Fruit fly (Drosophila melanogaster): Measurements from ENCODE around the gene SrpRalpha.
"Not testable (repeated sequence)": the region's sequence is repeated elsewhere in the genome, so short reads cannot be mapped to it uniquely, and the experiment has no call there.

SrpRalpha gene

DNA sequence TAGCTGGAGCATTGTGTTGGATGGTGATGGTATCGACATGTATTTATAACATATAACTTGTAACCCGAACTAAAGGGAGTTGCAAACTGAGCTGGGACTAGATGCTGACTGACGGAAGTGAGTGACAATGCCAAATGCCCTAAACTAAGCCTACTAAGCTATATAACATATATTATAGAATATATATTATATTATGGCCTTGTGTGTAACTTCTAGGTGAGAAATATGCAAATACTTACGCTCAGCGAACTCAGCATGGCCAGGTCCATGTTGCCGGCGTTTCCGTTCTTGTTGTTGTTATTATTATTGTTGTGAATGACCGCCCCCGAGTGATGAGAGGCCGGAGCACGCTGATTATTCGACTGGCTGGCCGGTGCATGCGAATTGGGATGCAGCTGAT lies 3.4 kb upstream of the SrpRalpha start, which contains the start of gene CG44385:
Gene CG44385 (minus strand): TSS at position 101 of the 400 bp plus-strand sequence.
- TF ChIP-seq pan (optimal IDR thresholded peaks at IDR 0.05), result no peak
- TF ChIP-seq Dll (optimal IDR thresholded peaks at IDR 0.05), result no peak
- no peak for TF ChIP-seq usp (GFP tag; optimal IDR thresholded peaks at IDR 0.05)
- TF ChIP-seq CG8478 (optimal IDR thresholded peaks at IDR 0.05), result no peak
- no peak for TF ChIP-seq EcR (GFP tag; optimal IDR thresholded peaks at IDR 0.05)
- TF ChIP-seq psq (optimal IDR thresholded peaks at IDR 0.05), result no peak

dm6 chrX:11124749-11125508 lies 4.0 kb downstream of the SrpRalpha start, which contains the start of gene Rpt3:
TSS of gene Rpt3 (plus strand) at chrX:11125101.
- no peak for TF ChIP-seq usp (GFP tag; optimal IDR thresholded peaks at IDR 0.05)
- TF ChIP-seq Dll (optimal IDR thresholded peaks at IDR 0.05), result no peak
- no peak for TF ChIP-seq CG8478 (optimal IDR thresholded peaks at IDR 0.05)
- no peak for TF ChIP-seq psq (optimal IDR thresholded peaks at IDR 0.05)
- no peak for TF ChIP-seq EcR (GFP tag; optimal IDR thresholded peaks at IDR 0.05)
- TF ChIP-seq pan (optimal IDR thresholded peaks at IDR 0.05), result no peak

DNA sequence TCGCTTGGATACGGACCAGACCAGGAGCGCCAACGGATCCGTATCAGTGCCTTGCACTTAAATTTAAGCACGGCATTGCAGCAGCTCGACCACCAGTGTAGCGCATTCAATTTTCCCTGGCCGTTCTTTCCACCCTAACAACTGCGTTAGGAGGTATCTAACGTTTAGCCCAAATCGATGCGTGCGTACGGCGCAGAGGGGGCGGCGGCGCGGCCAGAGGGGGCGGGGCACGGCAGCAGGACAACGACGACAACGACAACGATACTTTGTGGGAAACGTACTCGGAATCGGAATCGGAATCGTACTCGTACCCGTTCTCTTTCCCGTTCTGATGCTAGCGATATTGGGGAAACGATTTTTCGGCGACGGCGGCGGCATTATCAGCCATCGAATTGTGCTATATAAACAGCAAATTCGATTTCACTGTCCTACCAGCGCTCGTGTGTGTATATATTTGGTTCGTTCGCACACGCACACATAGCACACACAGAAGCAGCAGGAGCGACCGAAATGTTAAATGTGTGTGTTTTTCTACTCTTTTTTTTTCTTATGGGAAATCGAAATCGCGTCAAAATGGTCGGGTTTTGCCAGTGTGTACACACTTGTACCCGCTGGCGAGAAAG lies 4.7 kb downstream of the SrpRalpha start, which contains the start of gene CG11122:
Gene CG11122 (minus strand): TSS at position 601 of the 623 bp plus-strand sequence.
- TF ChIP-seq usp (GFP tag; optimal IDR thresholded peaks at IDR 0.05), result no peak
- no peak for TF ChIP-seq CG8478 (optimal IDR thresholded peaks at IDR 0.05)
- TF ChIP-seq EcR (GFP tag; optimal IDR thresholded peaks at IDR 0.05), result no peak
- no peak for TF ChIP-seq pan (optimal IDR thresholded peaks at IDR 0.05)
- no peak for TF ChIP-seq psq (optimal IDR thresholded peaks at IDR 0.05)

DNA sequence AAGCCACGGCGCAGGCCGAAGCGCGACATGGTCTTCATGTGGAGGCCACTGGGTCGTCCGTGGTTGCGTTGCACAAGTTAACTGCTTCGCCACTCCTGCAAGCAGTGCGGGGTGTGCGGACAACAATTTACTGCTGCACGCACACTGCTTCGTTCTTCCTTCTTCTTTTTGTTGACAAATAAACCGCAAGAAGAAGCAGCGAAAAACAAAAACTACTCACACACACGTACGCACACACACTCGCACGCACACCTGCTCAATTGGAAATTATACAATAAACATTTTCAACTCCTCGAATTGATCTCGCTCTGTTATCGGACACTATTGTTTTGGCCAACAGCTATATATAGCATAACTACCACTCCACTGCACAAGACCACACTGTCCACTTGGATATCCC lies 5.3 kb downstream of the SrpRalpha start:
- no peak for TF ChIP-seq psq (optimal IDR thresholded peaks at IDR 0.05)
- TF ChIP-seq EcR (GFP tag; optimal IDR thresholded peaks at IDR 0.05), result no peak
- no peak for TF ChIP-seq usp (GFP tag; optimal IDR thresholded peaks at IDR 0.05)
- no peak for TF ChIP-seq CG8478 (optimal IDR thresholded peaks at IDR 0.05)
- TF ChIP-seq Dll (optimal IDR thresholded peaks at IDR 0.05), result no peak
- no peak for TF ChIP-seq pan (optimal IDR thresholded peaks at IDR 0.05)

DNA sequence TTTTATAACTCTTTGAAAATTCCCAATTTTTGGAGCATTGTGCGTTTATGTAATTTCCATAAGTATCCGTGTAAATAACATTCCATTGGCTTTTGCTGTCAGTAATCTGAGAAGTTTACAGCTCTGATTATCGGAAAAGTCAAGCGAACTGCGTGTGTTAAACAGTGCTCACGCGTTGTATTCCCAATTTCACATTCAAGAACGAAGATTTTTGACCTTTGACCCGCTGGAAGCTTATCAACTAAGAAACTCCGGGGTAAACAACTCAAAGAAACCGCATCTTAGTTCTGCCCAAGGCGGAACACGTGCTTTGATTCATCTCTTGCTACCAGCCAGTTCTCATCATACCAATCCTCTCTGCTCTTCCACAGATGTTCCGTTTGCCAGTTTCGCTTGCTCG lies 19.2 kb downstream of the SrpRalpha start:
- TF ChIP-seq usp (GFP tag; optimal IDR thresholded peaks at IDR 0.05) (no peak), psq (optimal IDR thresholded peaks at IDR 0.05) (no peak), Dll (optimal IDR thresholded peaks at IDR 0.05) (no peak), EcR (GFP tag; optimal IDR thresholded peaks at IDR 0.05) (no peak), pan (optimal IDR thresholded peaks at IDR 0.05) (no peak), CG8478 (optimal IDR thresholded peaks at IDR 0.05) (no peak)

DNA sequence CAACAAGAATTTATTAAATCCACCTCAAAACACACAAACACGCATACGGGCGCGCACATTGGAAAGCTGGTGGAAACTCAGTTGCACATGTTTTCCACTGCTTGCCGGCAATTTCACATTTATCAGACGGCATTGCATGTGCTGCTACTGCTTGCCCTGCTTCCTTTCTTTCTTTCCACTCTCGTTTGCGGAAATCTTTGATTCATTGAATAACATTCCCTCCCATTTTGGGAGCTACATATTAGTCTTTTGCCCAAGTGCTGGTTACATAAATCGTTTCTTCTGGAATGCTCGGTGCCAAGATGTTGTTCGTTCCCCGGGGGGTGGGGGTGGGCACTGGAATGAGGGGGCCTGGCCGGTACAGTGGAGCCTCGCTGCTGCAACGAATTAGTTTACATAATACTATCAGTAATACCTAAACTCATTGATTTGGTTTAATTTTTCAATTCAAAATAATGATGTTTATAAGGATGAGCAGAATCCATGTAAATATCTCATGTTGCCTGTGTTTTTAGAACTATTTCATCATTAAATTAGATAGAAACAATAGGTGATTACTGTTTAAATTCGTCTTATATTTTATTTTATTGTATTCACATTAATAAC lies 19.9 kb downstream of the SrpRalpha start:
- TF ChIP-seq pan (optimal IDR thresholded peaks at IDR 0.05) (no peak), Dll (optimal IDR thresholded peaks at IDR 0.05) (no peak), EcR (GFP tag; optimal IDR thresholded peaks at IDR 0.05) (no peak), CG8478 (optimal IDR thresholded peaks at IDR 0.05) (no peak), usp (GFP tag; optimal IDR thresholded peaks at IDR 0.05) (no peak), psq (optimal IDR thresholded peaks at IDR 0.05) (no peak)

- TF ChIP-seq psq (optimal IDR thresholded peaks at IDR 0.05), result no peak
- no peak for TF ChIP-seq Dll (optimal IDR thresholded peaks at IDR 0.05)
- no peak for TF ChIP-seq EcR (GFP tag; optimal IDR thresholded peaks at IDR 0.05)
- no peak for TF ChIP-seq usp (GFP tag; optimal IDR thresholded peaks at IDR 0.05)
- no peak for TF ChIP-seq CG8478 (optimal IDR thresholded peaks at IDR 0.05)
- TF ChIP-seq pan (optimal IDR thresholded peaks at IDR 0.05), result no peak
Measured at dm6 chrX:11108148-11108844, 20.6 kb downstream of the SrpRalpha start, which contains the start of gene Hsp60A. TSS of gene Hsp60A (plus strand) at chrX:11108482.

- TF ChIP-seq CG8478 (optimal IDR thresholded peaks at IDR 0.05); Dll (optimal IDR thresholded peaks at IDR 0.05); EcR (GFP tag; optimal IDR thresholded peaks at IDR 0.05): not testable (repeated sequence)
Measured at dm6 chrX:11095973-11096372, 32.9 kb downstream of the SrpRalpha start, which contains the start of gene CG42249. TSS of gene CG42249 (plus strand) at chrX:11096273.

DNA sequence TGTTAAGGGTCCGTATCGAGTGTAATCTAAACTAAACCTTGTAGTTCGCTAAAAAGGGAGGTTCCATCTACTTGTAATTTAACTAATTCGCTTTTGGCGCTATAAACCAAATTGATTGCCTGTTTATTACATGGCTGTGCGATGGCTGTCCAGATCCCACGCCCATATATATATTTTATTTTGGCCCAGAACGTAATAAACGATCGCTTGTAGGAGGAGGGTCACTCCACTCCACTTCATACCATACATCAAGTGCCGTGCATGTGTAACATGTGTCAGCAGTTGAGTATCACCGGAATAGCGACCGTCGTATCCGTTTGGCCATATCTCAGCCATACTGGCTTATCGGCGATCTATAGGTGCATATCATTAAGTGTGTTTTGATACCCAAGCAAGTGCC lies 33.6 kb downstream of the SrpRalpha start:
- no peak for TF ChIP-seq CG8478 (optimal IDR thresholded peaks at IDR 0.05)
- TF ChIP-seq psq (optimal IDR thresholded peaks at IDR 0.05), result no peak
- TF ChIP-seq pan (optimal IDR thresholded peaks at IDR 0.05), result no peak
- no peak for TF ChIP-seq Dll (optimal IDR thresholded peaks at IDR 0.05)
- no peak for TF ChIP-seq usp (GFP tag; optimal IDR thresholded peaks at IDR 0.05)
- no peak for TF ChIP-seq EcR (GFP tag; optimal IDR thresholded peaks at IDR 0.05)

- no peak for TF ChIP-seq EcR (GFP tag; optimal IDR thresholded peaks at IDR 0.05)
Measured at dm6 chrX:11092201-11092600, 36.7 kb downstream of the SrpRalpha start, which contains the start of gene CG2061. TSS of gene CG2061 (plus strand) at chrX:11092492.

DNA sequence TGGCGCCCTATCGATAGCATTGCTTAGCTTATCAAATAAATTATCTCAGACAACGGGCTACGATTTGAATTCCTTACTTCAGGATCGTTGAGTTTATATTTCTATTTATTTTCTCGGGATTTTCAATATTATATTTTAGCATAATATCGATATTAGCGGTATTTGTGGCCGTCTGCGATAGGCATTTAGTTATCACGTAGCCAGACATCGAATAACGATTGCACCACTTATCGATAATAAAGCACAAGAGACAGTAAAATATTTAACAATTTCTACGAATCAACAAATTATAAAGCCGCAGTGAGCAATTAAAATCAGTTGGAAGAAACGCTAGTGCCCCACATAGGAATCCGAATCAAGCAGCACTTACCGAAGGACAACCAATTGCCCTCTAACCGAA lies 38.7 kb downstream of the SrpRalpha start, which contains the start of gene CG2076:
Gene CG2076 (plus strand): TSS at position 50 of the 400 bp plus-strand sequence.
- TF ChIP-seq Dll (optimal IDR thresholded peaks at IDR 0.05), result no peak
- TF ChIP-seq CG8478 (optimal IDR thresholded peaks at IDR 0.05), result no peak
- no peak for TF ChIP-seq EcR (GFP tag; optimal IDR thresholded peaks at IDR 0.05)
- TF ChIP-seq usp (GFP tag; optimal IDR thresholded peaks at IDR 0.05), result no peak
